Fruit fly (Drosophila melanogaster) Kc167 (cell line): ENCODE data around the gene CG9132.

ENCODE experiments used
- Myc ChIP-seq: fragments of >200 bp; optimal IDR thresholded peaks from 2 replicates; lab custom pipeline; 2017; ENCODE audit warnings: missing external identifiers
- Sin3A ChIP-seq: fragments of >200 bp; optimal IDR thresholded peaks from 2 replicates; lab custom pipeline; 2018; ENCODE audit warnings: missing external identifiers
- h ChIP-seq: fragments of >200 bp; optimal IDR thresholded peaks from 3 replicates; lab custom pipeline; 2018; ENCODE audit warnings: missing external identifiers
- insv ChIP-seq: fragments of >200 bp; optimal IDR thresholded peaks from 3 replicates; lab custom pipeline; 2018; ENCODE audit warnings: missing external identifiers
- psq ChIP-seq: fragments of >200 bp; optimal IDR thresholded peaks from 2 replicates; lab custom pipeline; 2017; ENCODE audit warnings: missing external identifiers
- ttk ChIP-seq: sonication (Bioruptor generic); optimal IDR thresholded peaks from 2 replicates; lab custom pipeline; 2017; ENCODE audit warnings: missing external identifiers

CG9132 gene

dm6 chrX:16831848-16832247 lies 31.3 kb upstream of the CG9132 start:
- no peak for TF ChIP-seq psq (lab: Kevin White, UChicago)
- TF ChIP-seq insv (lab: Kevin White, UChicago), result no peak
- no peak for TF ChIP-seq Myc (lab: Kevin White, UChicago)
- no peak for TF ChIP-seq ttk (lab: Kevin White, UChicago)
- no peak for TF ChIP-seq Sin3A (lab: Kevin White, UChicago)
- TF ChIP-seq h (lab: Kevin White, UChicago), result no peak

- TF ChIP-seq ttk (lab: Kevin White, UChicago), result no peak
- no peak for TF ChIP-seq psq (lab: Kevin White, UChicago)
Measured at dm6 chrX:16830081-16830480, 29.6 kb upstream of the CG9132 start.

- TF ChIP-seq Myc (lab: Kevin White, UChicago) (no peak), insv (lab: Kevin White, UChicago) (no peak), h (lab: Kevin White, UChicago) (no peak), ttk (lab: Kevin White, UChicago) (no peak)
Measured at dm6 chrX:16829439-16830028, 29.0 kb upstream of the CG9132 start.

- no peak for TF ChIP-seq Sin3A (lab: Kevin White, UChicago)
- TF ChIP-seq psq (lab: Kevin White, UChicago), result no peak
Measured at dm6 chrX:16822080-16822479, 21.6 kb upstream of the CG9132 start.

dm6 chrX:16821216-16821615 lies 20.7 kb upstream of the CG9132 start:
- TF ChIP-seq h (lab: Kevin White, UChicago), result no peak
- no peak for TF ChIP-seq ttk (lab: Kevin White, UChicago)
- TF ChIP-seq Sin3A (lab: Kevin White, UChicago), result no peak
- no peak for TF ChIP-seq insv (lab: Kevin White, UChicago)
- TF ChIP-seq psq (lab: Kevin White, UChicago), result no peak
- no peak for TF ChIP-seq Myc (lab: Kevin White, UChicago)

- TF ChIP-seq psq (lab: Kevin White, UChicago) (no peak), h (lab: Kevin White, UChicago) (no peak), Sin3A (lab: Kevin White, UChicago) (no peak), Myc (lab: Kevin White, UChicago) (no peak), insv (lab: Kevin White, UChicago) (no peak), ttk (lab: Kevin White, UChicago) (no peak)
Measured at dm6 chrX:16820665-16821064, 20.2 kb upstream of the CG9132 start.

- no peak for TF ChIP-seq Sin3A (lab: Kevin White, UChicago)
- TF ChIP-seq psq (lab: Kevin White, UChicago), result no peak
- no peak for TF ChIP-seq insv (lab: Kevin White, UChicago)
- TF ChIP-seq h (lab: Kevin White, UChicago), result no peak
- TF ChIP-seq ttk (lab: Kevin White, UChicago), result no peak
- no peak for TF ChIP-seq Myc (lab: Kevin White, UChicago)
Measured at dm6 chrX:16818186-16818585, 17.7 kb upstream of the CG9132 start.

dm6 chrX:16816500-16816899 lies 16.0 kb upstream of the CG9132 start:
- no peak for TF ChIP-seq psq (lab: Kevin White, UChicago)
- TF ChIP-seq Myc (lab: Kevin White, UChicago), result no peak
- no peak for TF ChIP-seq ttk (lab: Kevin White, UChicago)
- TF ChIP-seq Sin3A (lab: Kevin White, UChicago), result no peak
- no peak for TF ChIP-seq h (lab: Kevin White, UChicago)
- TF ChIP-seq insv (lab: Kevin White, UChicago), result no peak

- no peak for TF ChIP-seq psq (lab: Kevin White, UChicago)
- TF ChIP-seq Sin3A (lab: Kevin White, UChicago), result no peak
- no peak for TF ChIP-seq ttk (lab: Kevin White, UChicago)
- no peak for TF ChIP-seq h (lab: Kevin White, UChicago)
- TF ChIP-seq insv (lab: Kevin White, UChicago), result no peak
- TF ChIP-seq Myc (lab: Kevin White, UChicago), result no peak
Measured at dm6 chrX:16815168-16815567, 14.7 kb upstream of the CG9132 start.

dm6 chrX:16814351-16814750 lies 13.8 kb upstream of the CG9132 start:
- TF ChIP-seq ttk (lab: Kevin White, UChicago) (no peak), Myc (lab: Kevin White, UChicago) (no peak), h (lab: Kevin White, UChicago) (no peak), Sin3A (lab: Kevin White, UChicago) (no peak), insv (lab: Kevin White, UChicago) (no peak), psq (lab: Kevin White, UChicago) (no peak)

dm6 chrX:16813226-16813625 lies 12.7 kb upstream of the CG9132 start:
- no peak for TF ChIP-seq h (lab: Kevin White, UChicago)
- no peak for TF ChIP-seq Sin3A (lab: Kevin White, UChicago)
- no peak for TF ChIP-seq Myc (lab: Kevin White, UChicago)
- no peak for TF ChIP-seq psq (lab: Kevin White, UChicago)
- TF ChIP-seq ttk (lab: Kevin White, UChicago), result no peak
- TF ChIP-seq insv (lab: Kevin White, UChicago), result no peak

dm6 chrX:16811213-16811749 lies 10.8 kb upstream of the CG9132 start, which contains the start of gene CG4829:
Gene CG4829, plus strand, starts transcription at chrX:16811699.
- TF ChIP-seq ttk (lab: Kevin White, UChicago), result no peak
- no peak for TF ChIP-seq Myc (lab: Kevin White, UChicago)
- no peak for TF ChIP-seq insv (lab: Kevin White, UChicago)
- no peak for TF ChIP-seq Sin3A (lab: Kevin White, UChicago)
- no peak for TF ChIP-seq h (lab: Kevin White, UChicago)
- no peak for TF ChIP-seq psq (lab: Kevin White, UChicago)
